Worm (Caenorhabditis elegans) whole organism, L4 larva: ENCODE data around the gene mdl-1.
A peak's percentile ranks its signal among the peaks of the same experiment; 100 is the strongest.

Experiments
- F10B5.3 ChIP-seq: sonication (generic microtip); optimal IDR thresholded peaks from 2 replicates; lab custom pipeline; 2016; ENCODE audit warnings: mild to moderate bottlenecking, missing genetic modification characterization, missing compliant biosample characterization
- T26A8.4 ChIP-seq: fragments of 200-800 bp; sonication (Bioruptor generic); IDR thresholded peaks from 2 replicates; pipeline ENCODE4 v1.3.6; 2022; ENCODE audit warnings: missing genetic modification characterization, missing compliant biosample characterization
- aha-1 ChIP-seq: fragments of 150-350 bp; peaks from one replicate; lab custom pipeline; 2014; ENCODE audit warnings: missing biosample characterization, missing genetic modification characterization
- ama-1 ChIP-seq: fragments of 150-350 bp; optimal IDR thresholded peaks from 2 replicates; lab custom pipeline; 2014; ENCODE audit warnings: inconsistent platforms, mixed read lengths
- attf-4 ChIP-seq: sonication (generic microtip); optimal IDR thresholded peaks from 3 replicates; lab custom pipeline; 2017; ENCODE audit warnings: missing biosample characterization, missing genetic modification characterization
- ceh-20 ChIP-seq: fragments of 200-800 bp; sonication (Bioruptor generic); IDR thresholded peaks from 2 replicates; pipeline ENCODE4 v1.3.6; 2022; ENCODE audit warnings: missing genetic modification reagents, missing genetic modification characterization, missing compliant biosample characterization
- ceh-62 ChIP-seq: sonication (generic microtip); optimal IDR thresholded peaks from 2 replicates; lab custom pipeline; 2017; ENCODE audit warnings: missing biosample characterization, missing genetic modification characterization
- ceh-82 ChIP-seq: sonication (generic microtip); optimal IDR thresholded peaks from 2 replicates; lab custom pipeline; 2017; ENCODE audit warnings: missing biosample characterization, missing genetic modification characterization
- ctbp-1 ChIP-seq: fragments of 200-800 bp; sonication (Bioruptor generic); IDR thresholded peaks from 2 replicates; pipeline ENCODE4 v1.3.6; 2022; ENCODE audit warnings: missing genetic modification reagents, missing genetic modification characterization, missing compliant biosample characterization
- daf-16 ChIP-seq, 3 experiments: sonication (generic microtip); optimal IDR thresholded peaks; 2 replicates each; lab custom pipeline; 2016 to 2017; ENCODE audit warnings: missing genetic modification characterization in 3 of 3, missing genetic modification reagents in 3 of 3, mild to moderate bottlenecking in 2 of 3, missing compliant biosample characterization in 2 of 3, missing biosample characterization in 1 of 3, moderate library complexity in 1 of 3
- daf-8 ChIP-seq: fragments of 200-800 bp; sonication (Bioruptor generic); IDR thresholded peaks from 2 replicates; pipeline ENCODE4 v1.3.6; 2022; ENCODE audit warnings: missing genetic modification characterization, missing compliant biosample characterization
- dmd-6 ChIP-seq: fragments of 200-800 bp; sonication (Bioruptor generic); IDR thresholded peaks from 2 replicates; pipeline ENCODE4 v1.3.6; 2022; ENCODE audit warnings: missing genetic modification reagents, missing genetic modification characterization, missing compliant biosample characterization
- dpl-1 ChIP-seq: fragments of 150-350 bp; optimal IDR thresholded peaks from 2 replicates; lab custom pipeline; 2014; ENCODE audit warnings: missing biosample characterization, missing genetic modification reagents, missing genetic modification characterization
- duxl-1 ChIP-seq: sonication (generic microtip); optimal IDR thresholded peaks from 2 replicates; lab custom pipeline; 2016; ENCODE audit warnings: mild to moderate bottlenecking, missing genetic modification characterization, moderate library complexity, missing compliant biosample characterization; ENCODE audit not compliant: poor library complexity
- dve-1 ChIP-seq: sonication (generic microtip); optimal IDR thresholded peaks from 2 replicates; lab custom pipeline; 2017; ENCODE audit warnings: antibody characterized with exemption, mild to moderate bottlenecking, missing genetic modification characterization, missing compliant biosample characterization; ENCODE audit not compliant: insufficient read depth
- hif-1 ChIP-seq, 2 experiments: sonication (generic microtip); optimal IDR thresholded peaks; 2 replicates each; lab custom pipeline; 2016 to 2017; ENCODE audit warnings: missing compliant biosample characterization in 2 of 2, missing genetic modification characterization in 2 of 2, missing genetic modification reagents in 2 of 2, missing genotype in 2 of 2, mild to moderate bottlenecking in 1 of 2
- hlh-30 ChIP-seq: sonication (generic microtip); optimal IDR thresholded peaks from 2 replicates; lab custom pipeline; 2017; ENCODE audit warnings: antibody characterized with exemption, mild to moderate bottlenecking, missing genetic modification characterization, missing compliant biosample characterization; ENCODE audit not compliant: insufficient read depth
- hmg-1.1 ChIP-seq: fragments of 200-800 bp; sonication (Bioruptor generic); IDR thresholded peaks from 2 replicates; pipeline ENCODE4 v1.3.6; 2022; ENCODE audit warnings: missing genetic modification reagents, missing genetic modification characterization, missing compliant biosample characterization
- lim-7 ChIP-seq: fragments of 200-800 bp; sonication (Bioruptor generic); IDR thresholded peaks from 2 replicates; pipeline ENCODE4 v1.3.6; 2022; ENCODE audit warnings: missing genetic modification characterization, missing compliant biosample characterization
- lin-13 ChIP-seq: fragments of 150-350 bp; optimal IDR thresholded peaks from 2 replicates; lab custom pipeline; 2014; ENCODE audit warnings: missing biosample characterization, missing genetic modification reagents, missing genetic modification characterization
- lin-29 ChIP-seq: fragments of 200-800 bp; sonication (Bioruptor generic); IDR thresholded peaks from 2 replicates; pipeline ENCODE4 v1.3.6; 2022; ENCODE audit warnings: missing genetic modification reagents, missing genetic modification characterization, missing compliant biosample characterization
- lsy-2 ChIP-seq, 2 experiments: fragments of 150-350 bp in 1 of 2; sonication (generic microtip) in 1 of 2; optimal IDR thresholded peaks; 2 replicates each; lab custom pipeline; 2014 to 2017; ENCODE audit warnings: missing biosample characterization in 2 of 2, missing genetic modification characterization in 2 of 2
- madf-5 ChIP-seq, 2 experiments: fragments of 200-800 bp; sonication (Bioruptor generic); IDR thresholded peaks; 2 replicates each; pipeline ENCODE4 v1.3.6; 2022; ENCODE audit warnings: missing compliant biosample characterization in 2 of 2, missing genetic modification characterization in 2 of 2
- madf-9 ChIP-seq: fragments of 200-800 bp; sonication (Bioruptor generic); conservative IDR thresholded peaks from 2 replicates; pipeline ENCODE4 v1.3.6; 2022; ENCODE audit warnings: missing genetic modification reagents, missing genetic modification characterization, missing compliant biosample characterization
- mdt-29 ChIP-seq: fragments of 200-800 bp; sonication (Bioruptor generic); IDR thresholded peaks from 2 replicates; pipeline ENCODE4 v1.3.6; 2022; ENCODE audit warnings: missing genetic modification reagents, missing genetic modification characterization, missing compliant biosample characterization
- mep-1 ChIP-seq: fragments of 150-350 bp; sonication (generic microtip); optimal IDR thresholded peaks from 3 replicates; lab custom pipeline; 2014; ENCODE audit warnings: missing biosample characterization, missing genetic modification characterization
- mes-2 ChIP-seq: sonication (generic microtip); optimal IDR thresholded peaks from 2 replicates; lab custom pipeline; 2016; ENCODE audit warnings: missing genotype, mild to moderate bottlenecking, missing genetic modification characterization, missing compliant biosample characterization; ENCODE audit not compliant: poor library complexity, severe bottlenecking
- mxl-2 ChIP-seq: fragments of 200-800 bp; sonication (Bioruptor generic); conservative IDR thresholded peaks from 2 replicates; pipeline ENCODE4 v1.3.6; 2022; ENCODE audit warnings: missing genetic modification reagents, missing genetic modification characterization, missing compliant biosample characterization
- mxl-3 ChIP-seq: fragments of 200-800 bp; sonication (Bioruptor generic); optimal IDR thresholded peaks from 2 replicates; lab custom pipeline; 2018; ENCODE audit warnings: mild to moderate bottlenecking, missing genetic modification characterization, missing compliant biosample characterization
- nhr-10 ChIP-seq: fragments of 150-350 bp; optimal IDR thresholded peaks from 2 replicates; lab custom pipeline; 2014; ENCODE audit warnings: missing biosample characterization, missing genetic modification characterization
- nhr-102 ChIP-seq: sonication (generic microtip); optimal IDR thresholded peaks from 2 replicates; lab custom pipeline; 2016; ENCODE audit warnings: mild to moderate bottlenecking, missing genetic modification characterization, moderate library complexity, missing compliant biosample characterization
- nhr-11 ChIP-seq: fragments of 150-350 bp; optimal IDR thresholded peaks from 2 replicates; lab custom pipeline; 2014; ENCODE audit warnings: missing biosample characterization, missing genetic modification characterization
- nhr-111 ChIP-seq: fragments of 200-800 bp; sonication (Bioruptor generic); optimal IDR thresholded peaks from 2 replicates; lab custom pipeline; 2018; ENCODE audit warnings: mild to moderate bottlenecking, missing genetic modification characterization, missing compliant biosample characterization
- nhr-25 ChIP-seq: sonication (generic microtip); optimal IDR thresholded peaks from 2 replicates; lab custom pipeline; 2017; ENCODE audit warnings: missing genetic modification characterization, mild to moderate bottlenecking, missing compliant biosample characterization, antibody characterized with exemption, moderate library complexity, borderline replicate concordance; ENCODE audit not compliant: insufficient read depth
- nhr-28 ChIP-seq: fragments of 150-350 bp; optimal IDR thresholded peaks from 2 replicates; lab custom pipeline; 2014; ENCODE audit warnings: missing biosample characterization, missing genetic modification characterization
- nhr-41 ChIP-seq: fragments of 200-800 bp; sonication (Bioruptor generic); IDR thresholded peaks from 2 replicates; pipeline ENCODE4 v1.3.6; 2022; ENCODE audit warnings: missing genetic modification reagents, missing genetic modification characterization, missing compliant biosample characterization
- nhr-48 ChIP-seq: sonication (generic microtip); optimal IDR thresholded peaks from 2 replicates; lab custom pipeline; 2016; ENCODE audit warnings: mild to moderate bottlenecking, missing genetic modification characterization, missing compliant biosample characterization
- nhr-6 ChIP-seq: fragments of 150-350 bp; optimal IDR thresholded peaks from 2 replicates; lab custom pipeline; 2014; ENCODE audit warnings: missing biosample characterization, missing genetic modification characterization
- nhr-76 ChIP-seq: fragments of 150-350 bp; optimal IDR thresholded peaks from 2 replicates; lab custom pipeline; 2014; ENCODE audit warnings: missing biosample characterization, missing genetic modification characterization
- nhr-77 ChIP-seq: fragments of 150-350 bp; optimal IDR thresholded peaks from 2 replicates; lab custom pipeline; 2014; ENCODE audit warnings: missing biosample characterization, missing genetic modification characterization
- pha-4 ChIP-seq, 2 experiments: fragments of 150-350 bp in 1 of 2; fragments of 200-800 bp in 1 of 2; sonication (Bioruptor generic) in 1 of 2; IDR thresholded peaks in 1 of 2; optimal IDR thresholded peaks in 1 of 2; 2 replicates each; pipeline versions ENCODE4 v1.3.6 to Lab custom; 2014 to 2022; ENCODE audit warnings: missing genetic modification characterization in 2 of 2, missing genetic modification reagents in 2 of 2, missing biosample characterization in 1 of 2, missing compliant biosample characterization in 1 of 2
- php-3 ChIP-seq: fragments of 200-800 bp; sonication (Bioruptor generic); IDR thresholded peaks from 2 replicates; pipeline ENCODE4 v1.3.6; 2022; ENCODE audit warnings: missing genetic modification reagents, missing genetic modification characterization, missing compliant biosample characterization
- saeg-2 ChIP-seq: fragments of 200-800 bp; sonication (Bioruptor generic); IDR thresholded peaks from 2 replicates; pipeline ENCODE4 v1.3.6; 2022; ENCODE audit warnings: missing genetic modification reagents, missing genetic modification characterization, missing compliant biosample characterization
- tra-1 ChIP-seq: fragments of 200-800 bp; sonication (Bioruptor generic); IDR thresholded peaks from 2 replicates; pipeline ENCODE4 v1.3.6; 2022; ENCODE audit warnings: missing genetic modification reagents, missing genetic modification characterization, missing compliant biosample characterization
- zag-1 ChIP-seq: fragments of 150-350 bp; optimal IDR thresholded peaks from 2 replicates; lab custom pipeline; 2014; ENCODE audit warnings: missing biosample characterization, missing genetic modification characterization
- zip-11 ChIP-seq: fragments of 200-800 bp; sonication (Bioruptor generic); IDR thresholded peaks from 2 replicates; pipeline ENCODE4 v1.3.6; 2022; ENCODE audit warnings: missing genetic modification characterization, missing compliant biosample characterization

Gene mdl-1

DNA sequence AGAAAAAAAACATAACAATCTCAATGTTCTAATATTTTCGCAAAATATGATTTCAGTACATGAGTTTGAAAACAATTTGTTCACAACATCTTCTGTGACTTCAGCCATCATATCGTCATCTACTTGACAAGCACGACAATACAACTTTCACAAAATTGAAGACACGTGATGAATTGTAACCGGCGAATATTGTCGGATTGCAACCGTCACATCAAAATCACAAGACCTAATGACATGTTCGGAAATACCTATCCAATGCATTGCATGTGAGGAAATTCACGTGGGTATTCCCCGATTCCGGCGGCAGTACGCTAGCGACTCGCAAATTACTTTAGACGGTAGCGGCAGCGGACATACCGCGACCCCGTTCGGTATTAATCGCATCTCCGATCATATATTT is 619 bp upstream of the mdl-1 start (continued):
- TF ChIP-seq nhr-41 (GFP tag; lab: Robert Waterston, UW) (no peak), nhr-76 (tag; lab: Kevin White, UChicago) (no peak), php-3 (GFP tag; lab: Robert Waterston, UW) (peak; percentile 68; the same call in 1 of the 2 replicates), tra-1 (GFP tag; lab: Robert Waterston, UW) (peak; percentile 69), duxl-1 (no peak), zag-1 (tag; lab: Kevin White, UChicago) (no peak), hif-1 (tag; optimal IDR thresholded peaks at IDR 0.05; lab: Kevin White, UChicago) (no peak), mep-1 (tag; lab: Kevin White, UChicago) (no peak), nhr-10 (tag; lab: Kevin White, UChicago) (no peak), daf-8 (GFP tag; lab: Robert Waterston, UW) (no peak), madf-9 (GFP tag; lab: Robert Waterston, UW) (no peak), daf-16 (GFP tag; optimal IDR thresholded peaks at IDR 0.05; lab: Kevin White, UChicago) (no peak), daf-16 (tag; optimal IDR thresholded peaks at IDR 0.05; lab: Kevin White, UChicago) (peak; percentile 45), nhr-25 (tag; lab: Kevin White, UChicago) (peak; percentile 43), F10B5.3 (tag; lab: Kevin White, UChicago) (no peak)

DNA sequence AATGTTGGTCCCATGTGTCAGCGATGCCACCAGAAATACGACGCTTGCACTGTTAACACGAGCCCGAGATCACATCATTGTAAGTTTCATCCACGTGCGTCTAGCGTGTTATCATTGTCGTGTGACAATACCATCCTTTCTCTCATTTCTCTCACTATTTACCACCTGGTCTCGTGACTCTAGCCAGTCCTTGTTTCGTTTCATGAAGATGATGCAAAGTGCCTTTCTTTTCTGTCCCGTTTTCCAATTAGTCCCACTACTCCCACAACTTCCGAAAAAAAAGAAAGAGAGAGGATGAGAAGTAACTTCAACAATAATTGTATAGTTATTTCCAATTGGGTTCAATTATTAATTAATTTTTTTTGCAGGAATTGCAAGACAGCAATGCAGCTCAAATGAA is 740 bp downstream of the mdl-1 start:
- no peak for TF ChIP-seq saeg-2
- TF ChIP-seq lin-29 (GFP tag; lab: Robert Waterston, UW) = no peak
- TF ChIP-seq zip-11 = no peak
- peak; percentile 39 for TF ChIP-seq nhr-77
- no peak for TF ChIP-seq nhr-102 (tag; lab: Kevin White, UChicago)
- TF ChIP-seq dmd-6 = peak; percentile 91
- TF ChIP-seq mep-1 (tag; lab: Kevin White, UChicago) = peak; percentile 65
- TF ChIP-seq pha-4 (GFP tag; IDR thresholded peaks at IDR 0.05; lab: Robert Waterston, UW) = 0 out of 2 replicates have a peak, but pooled peaks have one; percentile 34
- TF ChIP-seq pha-4 (tag; optimal IDR thresholded peaks at IDR 0.05; lab: Kevin White, UChicago) = no peak
- peak; percentile 24 for TF ChIP-seq duxl-1
- peak; percentile 89 for TF ChIP-seq nhr-10 (tag; lab: Kevin White, UChicago)
- no peak for TF ChIP-seq attf-4 (tag; lab: Kevin White, UChicago)
- no peak for TF ChIP-seq ctbp-1 (GFP tag; lab: Robert Waterston, UW)
- peak; percentile 72 for TF ChIP-seq nhr-11 (tag; lab: Kevin White, UChicago)
- peak; percentile 31 for TF ChIP-seq nhr-48 (tag; lab: Kevin White, UChicago)
- no peak for TF ChIP-seq nhr-6 (tag; lab: Kevin White, UChicago)
- TF ChIP-seq ceh-20 (GFP tag; lab: Robert Waterston, UW) = no peak
- TF ChIP-seq hlh-30 = peak; percentile 86
- TF ChIP-seq madf-5 (GFP tag; IDR thresholded peaks at IDR 0.05; lab: Robert Waterston, UW) = no peak
- 0 out of 2 replicates have a peak, but pooled peaks have one; percentile 4 for TF ChIP-seq mdt-29 (GFP tag; lab: Robert Waterston, UW)
- no peak for TF ChIP-seq lim-7
- peak; percentile 27; the same call in 1 of the 2 replicates for TF ChIP-seq php-3 (GFP tag; lab: Robert Waterston, UW)
- TF ChIP-seq mxl-3 (GFP tag; lab: Kevin White, UChicago) = peak; percentile 80
- peak; percentile 32 for TF ChIP-seq mes-2 (tag; lab: Kevin White, UChicago)
- no peak for TF ChIP-seq madf-9 (GFP tag; lab: Robert Waterston, UW)
- TF ChIP-seq dve-1 (tag; lab: Kevin White, UChicago) = peak; percentile 82
- TF ChIP-seq dpl-1 = peak; percentile 23
- peak; percentile 80 for TF ChIP-seq nhr-28 (tag; lab: Kevin White, UChicago)
- peak; percentile 59 for TF ChIP-seq nhr-76 (tag; lab: Kevin White, UChicago)
- no peak; the same call in 1 of the 2 replicates for TF ChIP-seq T26A8.4
- peak; percentile 95 for TF ChIP-seq mxl-2 (GFP tag; lab: Robert Waterston, UW)
- TF ChIP-seq daf-16 (GFP tag; optimal IDR thresholded peaks at IDR 0.05; lab: Kevin White, UChicago) = no peak
- TF ChIP-seq daf-16 (tag; optimal IDR thresholded peaks at IDR 0.05; lab: Kevin White, UChicago) = peak; percentile 69
- TF ChIP-seq aha-1 (tag; lab: Kevin White, UChicago) = peak; percentile 17
- no peak for TF ChIP-seq ceh-82 (tag; lab: Kevin White, UChicago)
- TF ChIP-seq lsy-2 (tag; optimal IDR thresholded peaks at IDR 0.05; lab: Kevin White, UChicago) = peak; percentile 43 to 67
- no peak for TF ChIP-seq nhr-111 (GFP tag; lab: Kevin White, UChicago)
- TF ChIP-seq nhr-25 (tag; lab: Kevin White, UChicago) = no peak
- TF ChIP-seq ceh-62 (tag; lab: Kevin White, UChicago) = no peak
- no peak for TF ChIP-seq lin-13 (GFP tag; lab: Kevin White, UChicago)
- TF ChIP-seq hmg-1.1 (GFP tag; lab: Robert Waterston, UW) = no peak; the same call in 1 of the 2 replicates
- no peak for TF ChIP-seq ama-1 (lab: Kevin White, UChicago)
